Fruit fly (Drosophila melanogaster) ovary, adult (tissue): ENCODE measurements around the gene CG33639.

ENCODE experiments used
- CG17801 ChIP-seq: fragments of 200-800 bp; optimal IDR thresholded peaks from 2 replicates; lab custom pipeline; 2019; ENCODE audit warnings: missing biosample characterization, mild to moderate bottlenecking, missing genetic modification characterization, moderate library complexity; ENCODE audit not compliant: partially characterized antibody

CG33639 gene

DNA sequence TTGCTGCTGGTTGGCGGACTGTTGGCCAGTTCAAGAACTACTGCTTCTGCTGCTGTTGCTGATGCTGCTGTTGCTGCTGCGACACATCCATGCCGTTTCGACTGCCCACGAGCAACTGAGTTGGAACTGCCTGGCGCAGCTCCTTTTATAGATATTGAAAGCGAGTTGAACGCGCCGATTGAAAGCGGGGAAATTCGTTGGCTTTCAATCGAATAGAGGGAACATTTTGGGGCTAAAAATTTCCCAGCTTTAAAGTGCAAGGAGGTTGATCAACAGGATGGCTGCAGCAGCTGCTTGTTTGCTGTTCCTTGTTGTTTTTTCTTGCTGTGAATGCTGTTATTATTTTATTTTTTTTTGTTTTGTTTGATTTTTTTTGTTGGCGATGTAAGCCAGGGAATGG lies at the start of gene CG33639:
TSS of gene CG33639 (minus strand) at position 101 of the 400 bp plus-strand sequence.
- TF ChIP-seq CG17801 (GFP tag; lab: Kevin White, UChicago), result no peak

DNA sequence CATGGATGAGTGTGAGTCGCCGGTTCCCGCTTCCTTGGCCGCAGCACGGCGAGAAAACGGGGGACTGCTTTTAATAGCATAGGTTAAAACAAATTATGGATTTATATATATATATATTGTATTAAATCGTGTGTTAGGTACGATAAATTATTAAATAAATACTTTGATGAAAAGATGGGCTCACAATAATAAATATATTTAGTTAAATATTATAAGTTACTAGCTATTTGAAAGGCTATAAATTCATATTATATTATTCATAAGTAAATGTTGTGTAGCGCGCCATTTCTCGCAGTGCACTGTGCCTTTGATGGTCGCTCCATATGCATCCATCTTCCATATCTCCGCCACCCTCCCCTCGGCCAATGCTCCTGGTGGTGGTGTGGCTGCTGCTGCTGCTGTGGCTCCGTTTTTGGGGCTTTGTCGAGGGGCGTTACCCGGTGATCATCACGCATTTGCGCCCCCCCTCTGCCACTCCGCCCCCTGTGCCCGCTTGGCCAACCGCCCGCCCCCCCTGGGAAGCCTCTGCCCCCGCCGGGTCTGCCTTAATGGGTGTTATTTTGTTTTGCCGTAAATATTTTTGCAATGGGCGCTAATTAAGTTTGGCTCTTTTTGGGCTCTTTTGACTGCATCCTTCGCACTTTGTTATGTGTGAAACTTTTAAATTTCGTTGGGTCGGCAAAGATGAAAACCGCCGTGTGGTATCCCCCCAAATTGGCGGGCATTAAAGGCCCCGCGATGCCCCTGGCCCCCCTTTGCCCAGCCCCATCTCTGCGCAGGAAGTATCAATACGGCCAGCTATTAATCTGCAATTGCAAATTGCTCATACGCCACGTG lies 47.5 kb upstream of the CG33639 start:
- no peak for TF ChIP-seq CG17801 (GFP tag; lab: Kevin White, UChicago)

DNA sequence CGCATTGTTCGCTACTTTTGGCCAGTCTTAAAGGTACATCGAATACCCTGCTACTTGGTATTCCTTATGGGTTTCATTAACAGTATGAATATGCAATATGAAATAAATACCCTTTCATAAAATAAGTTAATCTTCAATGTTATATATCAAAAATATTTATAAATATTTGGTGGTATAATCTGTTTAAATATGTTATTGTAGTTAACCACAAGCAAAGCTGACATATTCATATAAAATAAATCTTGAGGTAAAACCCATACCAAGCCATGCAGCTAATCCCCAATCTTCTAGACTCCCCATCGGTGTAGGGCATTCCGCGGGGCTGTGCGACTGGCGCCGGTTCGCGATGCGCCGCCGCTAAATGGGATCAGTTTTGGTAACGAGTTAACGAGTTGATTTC lies 46.5 kb upstream of the CG33639 start:
- TF ChIP-seq CG17801 (GFP tag; lab: Kevin White, UChicago), result no peak

DNA sequence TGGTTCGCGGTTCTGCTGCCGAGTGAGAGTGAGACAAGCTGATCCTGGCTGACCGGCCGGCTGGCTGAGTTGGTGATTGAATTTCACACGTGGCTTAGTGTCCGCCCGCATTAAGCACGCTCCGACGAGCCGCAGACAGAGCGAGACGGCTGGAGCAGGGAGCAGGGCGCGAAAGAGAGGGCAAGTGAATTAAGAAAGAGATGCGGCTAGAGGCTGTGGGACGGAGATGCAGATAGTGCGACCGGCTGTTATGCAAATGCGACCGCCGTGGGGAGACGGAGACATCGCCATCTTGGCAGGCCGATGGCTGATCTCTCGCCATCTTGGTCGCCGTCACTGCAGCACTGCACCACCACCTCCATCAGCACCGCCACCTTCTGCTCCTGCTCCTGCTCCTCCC lies 41.0 kb upstream of the CG33639 start:
- TF ChIP-seq CG17801 (GFP tag; lab: Kevin White, UChicago), result no peak

DNA sequence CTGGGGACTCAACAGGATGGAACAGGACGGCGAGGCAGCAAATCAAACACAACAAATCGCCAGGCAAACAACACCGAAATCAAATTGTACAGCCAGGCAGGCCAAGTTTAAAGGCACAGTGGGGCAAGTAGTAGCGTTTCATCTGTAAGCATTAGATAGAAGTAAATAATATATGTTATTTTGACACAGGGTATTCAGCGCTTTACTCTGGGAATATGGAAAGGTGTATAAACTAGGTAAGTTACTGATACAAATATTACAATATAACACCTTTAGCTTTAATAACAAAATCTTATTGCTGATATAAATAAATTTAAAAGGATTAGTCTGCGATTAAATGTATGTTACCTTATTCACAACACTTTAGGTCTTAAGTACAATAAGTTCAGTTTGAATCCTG lies 37.5 kb upstream of the CG33639 start:
- no peak for TF ChIP-seq CG17801 (GFP tag; lab: Kevin White, UChicago)

DNA sequence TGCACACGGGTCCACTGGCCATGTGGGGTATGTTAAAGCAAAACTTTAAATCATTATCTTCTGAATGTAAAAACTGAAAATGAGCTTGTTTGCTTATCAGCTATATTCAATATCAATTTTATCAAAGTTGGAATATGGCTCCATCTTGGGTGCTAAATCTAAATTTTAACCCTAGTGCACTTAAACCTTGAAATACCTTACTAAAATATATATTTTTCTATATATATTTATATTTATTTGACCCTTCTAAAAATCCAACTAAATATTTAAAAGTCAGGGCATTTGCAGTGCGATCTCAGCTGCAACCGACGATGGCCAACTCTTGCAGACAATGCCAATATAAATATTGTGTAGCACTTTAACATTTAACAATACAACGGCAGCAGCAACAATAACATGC lies 36.3 kb upstream of the CG33639 start:
- TF ChIP-seq CG17801 (GFP tag; lab: Kevin White, UChicago), result no peak

DNA sequence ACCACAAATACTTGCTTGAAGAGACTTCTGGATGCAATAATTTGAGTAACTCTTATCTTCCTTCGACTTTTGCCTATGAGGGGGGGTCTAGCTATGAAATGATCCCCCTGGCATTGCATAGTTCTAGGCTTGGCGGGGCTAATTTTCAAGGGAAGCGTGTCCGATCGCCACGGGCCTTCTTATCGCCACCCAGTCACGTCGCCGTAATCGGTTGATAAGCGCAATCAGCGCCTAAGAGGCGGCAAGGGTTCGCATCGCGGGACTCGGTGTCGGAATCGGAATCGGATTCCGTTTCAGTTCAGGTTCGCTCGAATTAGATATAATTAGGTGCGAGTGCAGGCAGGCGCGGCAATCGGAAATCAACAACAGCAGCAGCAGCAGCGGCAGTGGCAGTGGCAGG lies 35.6 kb upstream of the CG33639 start:
- TF ChIP-seq CG17801 (GFP tag; lab: Kevin White, UChicago), result no peak

DNA sequence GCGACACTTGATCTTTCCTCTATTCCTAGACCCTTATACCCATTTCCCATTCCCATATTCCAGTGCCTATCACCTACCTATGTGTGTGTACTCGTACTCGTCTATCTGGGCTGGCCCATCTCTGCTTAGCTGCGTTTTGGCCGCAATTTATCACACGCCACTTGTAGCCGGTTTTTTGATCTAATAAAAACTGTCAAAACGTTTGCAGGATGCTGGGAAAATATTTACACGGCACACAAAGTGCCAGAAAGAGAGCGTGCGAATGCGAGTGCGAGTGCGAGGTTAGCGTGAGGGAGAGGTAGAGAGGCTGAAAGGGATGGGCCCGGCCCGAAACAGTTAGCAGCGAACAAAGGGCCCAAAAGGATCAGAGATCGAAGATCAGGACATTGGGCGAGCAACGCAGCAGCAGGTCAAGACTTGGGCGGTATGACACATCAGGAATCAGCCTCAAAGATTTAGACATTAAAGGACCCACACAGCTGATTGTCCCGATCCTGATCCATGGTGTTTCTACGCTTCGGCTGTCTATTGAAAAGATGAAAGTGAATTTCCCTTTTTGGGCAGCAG lies 34.2 kb upstream of the CG33639 start:
- no peak for TF ChIP-seq CG17801 (GFP tag; lab: Kevin White, UChicago)

DNA sequence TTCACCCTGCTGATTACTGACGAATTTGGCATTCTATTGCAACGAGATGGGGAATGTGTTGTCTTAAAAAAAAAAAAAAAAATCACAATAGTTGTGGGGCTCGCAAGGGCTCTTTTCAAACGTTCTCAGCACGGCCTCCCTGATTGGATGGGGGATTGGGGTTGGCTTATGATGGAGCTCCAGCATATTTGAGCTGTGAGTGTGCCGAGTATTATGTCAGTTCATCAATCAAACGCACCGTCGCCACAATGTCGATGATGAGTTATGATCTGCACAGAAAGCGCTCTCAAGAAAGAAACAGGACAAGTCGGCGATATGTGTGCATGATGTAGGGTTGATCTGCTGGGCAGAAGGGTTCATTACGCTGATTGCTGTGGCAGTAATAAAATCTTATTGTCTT lies 33.5 kb upstream of the CG33639 start, which contains the start of gene CG15059:
TSS of gene CG15059 (minus strand) at position 101 of the 400 bp plus-strand sequence.
- TF ChIP-seq CG17801 (GFP tag; lab: Kevin White, UChicago), result no peak

DNA sequence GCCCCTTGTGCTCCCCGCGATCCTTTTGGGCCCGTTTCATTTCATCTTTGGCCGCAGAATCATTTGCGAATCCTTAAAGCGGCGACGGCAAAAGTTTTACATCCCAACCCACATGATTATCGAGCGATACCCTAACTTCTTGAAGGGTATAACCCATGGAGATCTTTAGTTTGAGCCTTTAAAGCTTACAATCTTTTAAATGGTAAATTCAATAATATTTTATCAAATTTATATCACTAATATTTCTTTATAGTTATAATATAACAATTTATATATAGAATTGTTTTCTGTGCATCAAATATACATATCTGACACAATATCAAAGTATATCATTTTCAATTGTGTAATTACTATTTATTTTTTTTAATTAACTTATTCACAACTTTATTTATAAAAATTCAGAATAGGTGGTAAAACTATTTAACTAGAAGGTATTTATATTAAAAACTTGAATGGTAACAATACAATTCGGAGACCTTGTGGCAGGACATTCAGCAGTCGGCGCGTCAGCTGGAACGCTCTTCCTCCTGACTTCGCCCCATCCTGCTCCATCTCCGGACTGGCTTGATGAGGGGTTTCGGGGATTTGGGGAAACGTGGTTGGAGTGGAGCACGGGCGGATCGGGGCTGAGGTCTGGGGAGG lies 30.5 kb upstream of the CG33639 start:
- no peak for TF ChIP-seq CG17801 (GFP tag; lab: Kevin White, UChicago)

DNA sequence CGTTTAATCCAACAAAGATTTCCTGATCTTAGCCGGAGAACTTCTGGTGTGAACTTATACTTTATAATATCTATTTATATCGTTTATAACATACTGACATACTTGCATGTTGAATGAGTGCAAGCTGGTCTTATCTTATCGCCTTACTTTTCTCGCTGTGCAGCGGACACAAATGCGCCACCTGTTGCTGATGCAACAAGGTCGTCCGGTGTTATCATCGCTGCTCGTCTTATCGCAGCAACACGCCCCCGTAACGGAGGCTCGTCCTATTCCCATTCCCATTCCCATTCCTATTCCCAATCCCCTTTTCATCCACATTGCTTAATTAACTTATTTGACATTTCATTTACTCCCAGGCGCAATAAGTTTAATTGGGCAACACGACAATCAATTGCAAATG lies 28.6 kb upstream of the CG33639 start:
- no peak for TF ChIP-seq CG17801 (GFP tag; lab: Kevin White, UChicago)

DNA sequence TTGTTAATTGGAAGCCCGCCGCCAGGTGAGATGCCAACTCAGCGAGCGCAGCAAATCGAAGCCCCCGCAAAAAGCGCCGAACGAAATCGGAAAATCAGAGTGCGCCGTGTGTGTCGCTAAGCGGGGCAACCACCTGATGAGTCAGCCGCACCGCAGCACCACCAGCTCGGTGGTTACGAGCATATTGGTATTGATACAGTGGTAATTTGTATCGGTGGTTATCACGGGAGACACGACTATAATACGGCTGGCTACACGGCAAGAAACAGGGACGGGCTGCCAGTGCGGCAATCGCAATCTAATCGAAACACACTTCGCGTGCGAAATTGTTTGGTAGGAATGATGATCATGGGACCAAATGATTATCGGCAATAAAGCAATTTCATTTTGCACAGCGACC lies 27.9 kb upstream of the CG33639 start:
- no peak for TF ChIP-seq CG17801 (GFP tag; lab: Kevin White, UChicago)

DNA sequence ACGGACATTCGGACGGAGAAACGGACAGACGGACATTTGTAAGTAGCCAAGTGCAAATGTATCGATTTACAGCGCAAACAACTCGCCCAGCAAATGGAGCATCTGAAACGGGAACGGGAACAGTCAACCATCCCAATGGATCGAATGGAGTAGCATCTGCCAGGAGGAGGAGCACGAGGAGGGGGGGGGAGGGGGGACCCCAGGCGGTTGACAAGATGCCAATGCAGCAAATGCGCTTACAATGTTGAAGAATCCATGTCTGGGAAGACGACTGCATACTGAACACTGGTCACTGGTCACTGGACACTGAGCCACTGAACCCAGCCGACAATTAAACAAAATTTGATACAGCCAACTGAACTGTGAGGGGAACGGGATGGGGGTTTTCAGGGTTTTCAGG lies 26.0 kb upstream of the CG33639 start:
- no peak for TF ChIP-seq CG17801 (GFP tag; lab: Kevin White, UChicago)

DNA sequence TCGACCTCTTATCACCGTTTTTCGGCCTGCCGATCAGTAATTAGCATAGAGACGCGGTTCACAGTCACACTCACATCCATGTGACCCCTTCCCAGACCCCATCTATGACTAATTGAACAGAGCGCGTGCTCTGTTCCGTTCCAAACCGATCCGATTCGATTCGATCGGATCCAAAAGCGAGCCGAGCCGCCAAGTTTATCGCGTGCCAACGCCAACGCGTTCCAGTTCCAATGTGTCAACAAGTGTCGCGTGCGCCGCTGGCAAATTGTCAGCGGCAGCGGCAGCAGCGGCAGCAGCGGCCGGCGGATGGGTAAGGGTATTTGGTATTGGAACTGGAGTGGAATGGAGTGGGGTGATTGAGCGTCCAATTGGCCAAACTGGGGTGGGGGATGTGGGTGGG lies 22.4 kb upstream of the CG33639 start:
- no peak for TF ChIP-seq CG17801 (GFP tag; lab: Kevin White, UChicago)

DNA sequence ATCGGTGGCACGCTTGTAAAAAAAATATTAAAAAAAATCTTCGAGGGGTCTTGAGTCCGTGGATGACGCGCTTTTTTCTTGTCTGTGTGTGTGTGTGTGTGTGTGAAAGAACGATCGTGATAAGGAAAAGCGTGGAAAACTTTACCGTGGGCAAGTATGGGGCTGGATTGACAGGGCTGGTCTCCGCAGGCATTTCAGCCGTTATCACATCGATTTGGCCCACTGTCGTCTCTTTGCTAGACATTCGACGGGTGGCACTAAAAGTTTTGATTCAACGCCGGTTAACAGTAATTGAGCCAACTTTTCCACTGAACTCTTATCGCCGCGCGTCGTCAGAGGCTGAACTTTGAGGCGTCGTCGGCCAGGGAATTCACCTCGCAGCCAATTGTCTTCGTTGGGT lies 21.0 kb upstream of the CG33639 start:
- no peak for TF ChIP-seq CG17801 (GFP tag; lab: Kevin White, UChicago)

DNA sequence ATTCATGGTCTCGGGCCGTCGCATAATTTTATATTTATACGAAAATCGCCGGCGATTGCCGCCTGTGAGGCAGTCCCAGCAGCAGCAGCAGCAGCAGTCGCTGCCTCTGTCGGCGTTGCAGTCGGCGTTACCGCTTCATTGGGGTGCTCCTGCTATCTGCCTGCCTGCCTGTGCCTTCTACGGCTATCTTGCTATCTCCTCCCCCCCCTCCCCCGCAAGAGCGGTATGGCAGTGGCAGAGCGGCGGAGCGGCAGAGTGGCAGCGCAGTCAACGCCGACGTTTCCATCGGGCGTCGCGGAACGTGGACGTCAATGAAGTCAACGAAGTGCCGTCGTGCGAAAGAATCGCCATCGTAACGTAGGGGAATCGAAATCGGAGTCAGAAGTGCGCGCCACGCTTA lies 19.3 kb upstream of the CG33639 start:
- no peak for TF ChIP-seq CG17801 (GFP tag; lab: Kevin White, UChicago)
